Fruit fly (Drosophila melanogaster) whole organism, embryonic: ENCODE measurements around the gene UQCR-11.

ENCODE experiments used
- CG10321 ChIP-seq: fragments of 200-800 bp; sonication (Bioruptor generic); IDR thresholded peaks from 2 replicates; pipeline ENCODE4 v1.3.6; 2022; ENCODE audit warnings: missing biosample characterization, missing genetic modification characterization
- CG10462 ChIP-seq: fragments of 200-800 bp; sonication (Bioruptor generic); optimal IDR thresholded peaks from 2 replicates; lab custom pipeline; 2016; ENCODE audit warnings: missing biosample characterization, missing genetic modification characterization
- CG18262 ChIP-seq: fragments of 200-800 bp; optimal IDR thresholded peaks from 3 replicates; lab custom pipeline; 2019; ENCODE audit warnings: missing biosample characterization, mild to moderate bottlenecking, missing genetic modification characterization, moderate library complexity
- MTF-1 ChIP-seq: fragments of 200-800 bp; sonication (Bioruptor generic); optimal IDR thresholded peaks from 2 replicates; lab custom pipeline; 2018; ENCODE audit warnings: missing biosample characterization, mild to moderate bottlenecking, missing genetic modification characterization, borderline replicate concordance
- dmrt99B ChIP-seq: fragments of 200-800 bp; sonication (Bioruptor generic); optimal IDR thresholded peaks from 2 replicates; lab custom pipeline; 2018; ENCODE audit warnings: missing biosample characterization, mild to moderate bottlenecking, missing genetic modification characterization, moderate library complexity

DNA sequence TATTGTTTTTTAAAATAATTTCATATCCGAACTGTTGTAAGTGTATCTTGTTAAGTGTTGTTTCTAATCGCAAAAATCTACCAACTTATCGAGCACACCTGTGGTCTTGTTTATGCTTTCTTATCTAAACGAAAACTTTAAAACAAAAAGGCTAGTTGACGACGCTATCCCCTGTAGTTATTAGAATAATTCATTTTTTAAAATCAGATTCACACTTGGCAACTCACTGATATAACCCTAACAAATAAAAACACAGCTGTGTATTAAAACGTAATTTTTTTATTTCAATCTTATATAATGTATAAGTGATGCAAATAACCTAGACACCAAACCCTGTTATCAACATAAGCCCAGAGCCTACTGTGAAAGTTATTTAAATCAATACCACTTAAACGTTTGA lies 12.7 kb upstream of the UQCR-11 start:
- TF ChIP-seq dmrt99B (tag; lab: Kevin White, UChicago) (no peak), CG10462 (GFP tag; lab: Kevin White, UChicago) (no peak), MTF-1 (no peak), CG18262 (tag; lab: Kevin White, UChicago) (no peak), CG10321 (GFP tag; lab: Robert Waterston, UW) (no peak)
